Fruit fly (Drosophila melanogaster) S2 (cell line): ENCODE data around the gene ab.

ENCODE experiments used
- CG8478 ChIP-seq: fragments of >200 bp; optimal IDR thresholded peaks from 2 replicates; lab custom pipeline; 2018
- CTCF ChIP-seq, 2 experiments: fragments of >200 bp; optimal IDR thresholded peaks; 2 replicates each; lab custom pipeline; 2018

ab gene

dm6 chr2L:11190165-11190564, 20.3 kb upstream of the ab start:
- TF ChIP-seq CTCF (optimal IDR thresholded peaks at IDR 0.05; lab: Kevin White, UChicago): no peak
- no peak for TF ChIP-seq CG8478 (lab: Kevin White, UChicago)

dm6 chr2L:11192691-11193090, 17.8 kb upstream of the ab start:
- TF ChIP-seq CTCF (optimal IDR thresholded peaks at IDR 0.05; lab: Kevin White, UChicago): no peak
- TF ChIP-seq CG8478 (lab: Kevin White, UChicago): no peak

dm6 chr2L:11196219-11196618, 14.3 kb upstream of the ab start:
- TF ChIP-seq CTCF (optimal IDR thresholded peaks at IDR 0.05; lab: Kevin White, UChicago): no peak
- no peak for TF ChIP-seq CG8478 (lab: Kevin White, UChicago)

- no peak for TF ChIP-seq CG8478 (lab: Kevin White, UChicago)
- TF ChIP-seq CTCF (optimal IDR thresholded peaks at IDR 0.05; lab: Kevin White, UChicago): no peak
These were observed 13.7 kb upstream of the ab start for dm6 chr2L:11196781-11197180.

- TF ChIP-seq CTCF (optimal IDR thresholded peaks at IDR 0.05; lab: Kevin White, UChicago): no peak
- TF ChIP-seq CG8478 (lab: Kevin White, UChicago): no peak
These were observed 11.4 kb upstream of the ab start for dm6 chr2L:11199068-11199467.

DNA sequence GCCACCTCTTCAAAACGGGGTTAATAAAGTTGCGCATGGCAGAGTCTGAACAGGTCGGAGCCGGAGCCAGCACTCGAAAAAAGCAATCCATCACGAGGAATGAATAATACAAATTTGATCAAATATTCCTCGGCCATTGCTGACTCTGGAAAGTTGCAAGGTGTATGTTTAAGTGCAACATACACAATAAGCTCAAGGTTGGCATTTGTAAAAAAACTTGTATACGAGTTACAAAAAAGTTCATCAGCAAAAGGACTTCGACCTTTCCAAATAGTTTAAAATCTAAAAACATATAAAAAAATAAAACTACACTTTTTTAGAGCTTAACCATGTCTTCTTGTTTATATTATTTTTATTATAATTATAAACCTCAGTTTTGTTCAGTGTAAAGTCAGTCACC, 9.7 kb upstream of the ab start:
- TF ChIP-seq CTCF (optimal IDR thresholded peaks at IDR 0.05; lab: Kevin White, UChicago) (no peak), CG8478 (lab: Kevin White, UChicago) (no peak)

dm6 chr2L:11203494-11204010, 6.9 kb upstream of the ab start, which contains the start of gene Ca-beta:
Gene Ca-beta (minus strand): TSS chr2L:11203544.
- TF ChIP-seq CG8478 (lab: Kevin White, UChicago): no peak
- no peak for TF ChIP-seq CTCF (optimal IDR thresholded peaks at IDR 0.05; lab: Kevin White, UChicago)

dm6 chr2L:11206604-11207238, 3.8 kb upstream of the ab start:
- TF ChIP-seq CG8478 (lab: Kevin White, UChicago): no peak
- no peak for TF ChIP-seq CTCF (optimal IDR thresholded peaks at IDR 0.05; lab: Kevin White, UChicago)

DNA sequence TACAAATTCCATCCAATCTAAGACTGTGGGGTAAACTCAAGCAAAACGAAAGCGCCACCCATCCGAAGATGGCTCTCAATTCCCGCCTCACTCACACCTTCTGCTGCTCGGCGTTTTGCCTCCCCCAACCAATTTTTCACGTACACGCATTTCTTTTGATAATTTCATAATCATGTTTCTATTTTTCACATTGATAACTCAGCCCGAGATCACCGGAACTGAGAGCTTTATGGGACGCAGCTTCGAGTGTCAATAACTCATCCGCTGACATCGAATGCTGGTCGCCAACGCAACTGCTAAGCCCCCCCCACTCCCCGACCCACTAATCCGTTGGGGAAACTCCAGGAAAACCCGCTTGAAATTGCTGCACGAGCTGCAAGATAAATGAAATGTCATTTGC, 3.0 kb upstream of the ab start:
- TF ChIP-seq CTCF (optimal IDR thresholded peaks at IDR 0.05; lab: Kevin White, UChicago): no peak
- TF ChIP-seq CG8478 (lab: Kevin White, UChicago): no peak

DNA sequence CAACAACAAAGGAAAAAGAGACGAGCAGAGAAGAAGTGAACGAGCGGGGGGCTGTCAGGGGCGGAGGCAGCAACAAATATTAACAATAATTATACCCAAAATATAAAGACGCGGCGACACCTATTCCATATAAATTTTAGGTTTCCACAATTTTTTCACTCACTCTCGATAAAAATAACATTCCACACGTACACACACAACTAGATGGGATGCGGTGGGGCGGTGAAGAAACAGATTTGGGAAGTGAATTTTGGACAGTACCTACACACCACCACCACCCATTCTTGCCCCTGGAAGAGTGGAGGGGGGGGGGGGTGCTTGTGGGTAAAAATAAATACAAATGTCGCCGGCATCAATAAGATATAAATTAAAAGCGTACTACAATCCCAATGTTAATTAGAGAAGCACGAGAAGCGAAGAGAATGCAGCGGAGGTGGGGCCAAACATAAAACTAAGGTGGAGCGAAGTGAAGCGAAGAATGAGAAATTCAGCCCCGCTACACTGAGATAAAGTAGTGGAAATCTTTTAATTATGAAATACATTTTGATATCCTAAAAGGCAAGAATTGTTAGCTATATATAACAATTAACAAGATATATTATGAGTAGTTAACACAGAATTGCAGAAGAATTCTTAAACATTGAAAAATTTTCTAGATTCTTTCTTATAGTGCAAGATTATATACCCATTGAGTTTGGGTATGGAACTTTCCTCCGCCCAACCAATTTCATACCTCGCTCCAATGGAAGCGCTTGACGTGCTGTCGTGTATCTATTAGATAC, 1.7 kb upstream of the ab start:
- TF ChIP-seq CTCF (optimal IDR thresholded peaks at IDR 0.05; lab: Kevin White, UChicago) (no peak), CG8478 (lab: Kevin White, UChicago) (no peak)

- TF ChIP-seq CG8478 (lab: Kevin White, UChicago) (no peak), CTCF (optimal IDR thresholded peaks at IDR 0.05; lab: Kevin White, UChicago) (no peak)
These were observed 791 bp downstream of the ab start for dm6 chr2L:11210970-11211967.

DNA sequence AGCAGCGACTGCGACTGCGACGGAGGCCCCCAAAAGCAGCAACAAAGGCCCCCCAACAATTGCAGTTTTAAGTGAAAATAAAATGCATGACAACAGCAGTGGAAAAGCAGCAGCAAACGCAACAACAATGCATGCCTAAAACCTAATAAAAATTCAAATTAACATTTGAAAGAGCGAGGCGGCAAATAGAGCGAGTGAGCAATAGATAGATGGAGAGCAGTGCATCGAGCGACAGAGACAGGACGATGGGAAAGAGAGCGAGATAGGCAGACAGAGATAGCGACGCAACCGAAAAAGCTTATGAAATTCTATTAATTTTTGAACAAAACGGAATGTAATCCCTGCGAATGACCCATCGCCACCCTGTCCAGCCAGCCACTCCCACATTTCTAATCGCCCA, 8.4 kb downstream of the ab start:
- no peak for TF ChIP-seq CG8478 (lab: Kevin White, UChicago)
- no peak for TF ChIP-seq CTCF (optimal IDR thresholded peaks at IDR 0.05; lab: Kevin White, UChicago)

- TF ChIP-seq CTCF (optimal IDR thresholded peaks at IDR 0.05; lab: Kevin White, UChicago): no peak
- TF ChIP-seq CG8478 (lab: Kevin White, UChicago): no peak
These were observed 9.1 kb downstream of the ab start for dm6 chr2L:11219446-11220038.

DNA sequence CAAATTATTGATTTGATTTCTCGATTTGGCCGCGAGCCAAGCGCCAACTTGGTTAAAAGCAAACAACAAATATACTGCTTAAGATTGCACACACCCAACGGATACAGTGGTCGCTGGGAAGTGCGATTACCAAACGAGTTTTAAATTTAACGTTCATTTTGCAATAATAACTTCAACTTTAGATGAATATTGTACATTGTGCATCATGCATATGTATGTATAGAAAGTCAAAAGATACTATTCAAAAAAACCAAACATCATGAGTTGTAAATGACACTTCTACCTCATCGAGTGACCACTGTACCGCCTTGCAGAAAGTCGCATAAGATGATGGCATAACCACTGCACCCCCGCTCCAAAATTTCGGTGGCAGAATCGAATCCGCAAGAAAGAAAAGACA, 10.3 kb downstream of the ab start:
- TF ChIP-seq CTCF (optimal IDR thresholded peaks at IDR 0.05; lab: Kevin White, UChicago) (no peak), CG8478 (lab: Kevin White, UChicago) (no peak)
